In genomic region chr3R:11623025-11623424, dm6 we compare ENCODE assay signal across 1 fruit fly cellular context.
TF ChIP-seq lines count a peak whose summit lies in the region.

Gene CG14711, plus strand, starts transcription at chr3R:11623339.

TF ChIP-seq in whole organism, embryonic, 481 proteins besides CTCF, POLR2A, EP300 and RAD21 (continued from another document and continues in another):
- TF ChIP-seq Spps (tag; optimal IDR thresholded peaks at IDR 0.05; lab: Kevin White, UChicago), result peak; percentile 86
- peak; percentile 84 for TF ChIP-seq CG3065 (GFP tag; optimal IDR thresholded peaks at IDR 0.05; lab: Kevin White, UChicago)
- no peak for TF ChIP-seq CG12071 (GFP tag; optimal IDR thresholded peaks at IDR 0.05; lab: Kevin White, UChicago)
- TF ChIP-seq CG15479 (GFP tag; optimal IDR thresholded peaks at IDR 0.05; lab: Kevin White, UChicago), result no peak
- peak; percentile 64 for TF ChIP-seq MESR4 (GFP tag; optimal IDR thresholded peaks at IDR 0.05; lab: Kevin White, UChicago)
- TF ChIP-seq tap (tag; optimal IDR thresholded peaks at IDR 0.05; lab: Kevin White, UChicago), result peak; percentile 78
- peak; percentile 82 for TF ChIP-seq sisA (GFP tag; IDR thresholded peaks at IDR 0.05; lab: Robert Waterston, UW)
- peak; percentile 85 for TF ChIP-seq CG12299 (tag; optimal IDR thresholded peaks at IDR 0.05; lab: Kevin White, UChicago)
- TF ChIP-seq CG17328 (GFP tag; IDR thresholded peaks at IDR 0.05; lab: Robert Waterston, UW), result peak; percentile 83
- peak; percentile 67; the same call in 2 of the 3 replicates for TF ChIP-seq B-H1 (GFP tag; IDR thresholded peaks at IDR 0.05; lab: Robert Waterston, UW)
- TF ChIP-seq scrt (GFP tag; optimal IDR thresholded peaks at IDR 0.05; lab: Kevin White, UChicago), result peak; percentile 61
- TF ChIP-seq tx (GFP tag; optimal IDR thresholded peaks at IDR 0.05; lab: Kevin White, UChicago), result peak; percentile 36
- TF ChIP-seq HLHmδ (GFP tag; optimal IDR thresholded peaks at IDR 0.05; lab: Kevin White, UChicago), result no peak
- TF ChIP-seq CG7745 (tag; optimal IDR thresholded peaks at IDR 0.05; lab: Kevin White, UChicago), result peak; percentile 47
- peak; percentile 63 for TF ChIP-seq mam (GFP tag; optimal IDR thresholded peaks at IDR 0.05; lab: Kevin White, UChicago)
- peak; percentile 84 for TF ChIP-seq CG1233 (GFP tag; optimal IDR thresholded peaks at IDR 0.05; lab: Kevin White, UChicago)
- TF ChIP-seq Med (GFP tag; lab: Kevin White, UChicago), result peak; percentile 94
- peak; percentile 63; the same call in 1 of the 2 replicates for TF ChIP-seq tna (GFP tag; IDR thresholded peaks at IDR 0.05; lab: Robert Waterston, UW; ENCODE audit: partially characterized antibody)
- peak; percentile 66 for TF ChIP-seq Dp (GFP tag; optimal IDR thresholded peaks at IDR 0.05; lab: Kevin White, UChicago)
- TF ChIP-seq chinmo (GFP tag; IDR thresholded peaks at IDR 0.05; lab: Robert Waterston, UW; ENCODE audit: partially characterized antibody), result 0 out of 4 replicates have a peak, but pooled peaks have one; percentile 32
- no peak for TF ChIP-seq Neu2 (GFP tag; optimal IDR thresholded peaks at IDR 0.05; lab: Kevin White, UChicago; ENCODE audit: borderline replicate concordance)
- TF ChIP-seq ttk (GFP tag; IDR thresholded peaks at IDR 0.05; lab: Robert Waterston, UW), result peak; percentile 72
- peak; percentile 69 for TF ChIP-seq Lhr (GFP tag; optimal IDR thresholded peaks at IDR 0.05; lab: Kevin White, UChicago)
- peak; percentile 61 for TF ChIP-seq HLH54F (GFP tag; optimal IDR thresholded peaks at IDR 0.05; lab: Kevin White, UChicago)
- TF ChIP-seq CG32532 (GFP tag; IDR thresholded peaks at IDR 0.05; lab: Robert Waterston, UW), result peak; percentile 89
- TF ChIP-seq dan (GFP tag; IDR thresholded peaks at IDR 0.05; lab: Robert Waterston, UW), result no peak
- peak; percentile 83 for TF ChIP-seq CG4820 (GFP tag; optimal IDR thresholded peaks at IDR 0.05; lab: Kevin White, UChicago)
- TF ChIP-seq Awh (GFP tag; IDR thresholded peaks at IDR 0.05; lab: Robert Waterston, UW), result peak; percentile 80
- peak; percentile 79 for TF ChIP-seq esg (GFP tag; conservative IDR thresholded peaks at IDR 0.05; lab: Robert Waterston, UW)
- TF ChIP-seq Drgx (GFP tag; IDR thresholded peaks at IDR 0.05; lab: Robert Waterston, UW), result peak; percentile 67
- no peak for TF ChIP-seq CG4282 (GFP tag; optimal IDR thresholded peaks at IDR 0.05; lab: Kevin White, UChicago)
- peak; percentile 82 for TF ChIP-seq CG8388 (GFP tag; optimal IDR thresholded peaks at IDR 0.05; lab: Kevin White, UChicago)
- TF ChIP-seq CG10979 (tag; optimal IDR thresholded peaks at IDR 0.05; lab: Kevin White, UChicago), result peak; percentile 81
- TF ChIP-seq ci (GFP tag; IDR thresholded peaks at IDR 0.05; lab: Robert Waterston, UW), result peak; percentile 89
- TF ChIP-seq tll (GFP tag; optimal IDR thresholded peaks at IDR 0.05; lab: Kevin White, UChicago), result peak in 1 of 2 experiments; percentile 10
- TF ChIP-seq unc-4 (GFP tag; IDR thresholded peaks at IDR 0.05; lab: Robert Waterston, UW; ENCODE audit: partially characterized antibody), result peak; percentile 86
- TF ChIP-seq ara (GFP tag; IDR thresholded peaks at IDR 0.05; lab: Robert Waterston, UW), result peak; percentile 83
- TF ChIP-seq CG17912 (GFP tag; optimal IDR thresholded peaks at IDR 0.05; lab: Kevin White, UChicago), result peak; percentile 65
- peak; percentile 93 for TF ChIP-seq vvl (GFP tag; IDR thresholded peaks at IDR 0.05; lab: Robert Waterston, UW)
- peak; percentile 36 for TF ChIP-seq pros (GFP tag; optimal IDR thresholded peaks at IDR 0.05; lab: Kevin White, UChicago)
- peak; percentile 73 for TF ChIP-seq CG10959 (GFP tag; IDR thresholded peaks at IDR 0.05; lab: Robert Waterston, UW)
- TF ChIP-seq CG12219 (GFP tag; optimal IDR thresholded peaks at IDR 0.05; lab: Kevin White, UChicago), result peak; percentile 64
- TF ChIP-seq Meics (GFP tag; optimal IDR thresholded peaks at IDR 0.05; lab: Kevin White, UChicago), result peak; percentile 79
- TF ChIP-seq CG11723 (GFP tag; optimal IDR thresholded peaks at IDR 0.05; lab: Kevin White, UChicago), result no peak
- peak; percentile 90 for TF ChIP-seq CG17829 (tag; optimal IDR thresholded peaks at IDR 0.05; lab: Kevin White, UChicago)
- TF ChIP-seq CG7357 (GFP tag; IDR thresholded peaks at IDR 0.05; lab: Robert Waterston, UW), result peak; percentile 62; the same call in 2 of the 3 replicates
- peak; percentile 53 for TF ChIP-seq Sry-δ (GFP tag; optimal IDR thresholded peaks at IDR 0.05; lab: Kevin White, UChicago)
- TF ChIP-seq Dip2 (GFP tag; IDR thresholded peaks at IDR 0.05; lab: Robert Waterston, UW), result no peak
- TF ChIP-seq her (GFP tag; optimal IDR thresholded peaks at IDR 0.05; lab: Kevin White, UChicago), result no peak
- peak; percentile 78 for TF ChIP-seq H15 (GFP tag; IDR thresholded peaks at IDR 0.05; lab: Robert Waterston, UW)
- peak; percentile 66 for TF ChIP-seq trh (GFP tag; optimal IDR thresholded peaks at IDR 0.05; lab: Kevin White, UChicago)
- peak; percentile 90 for TF ChIP-seq CG2712 (tag; optimal IDR thresholded peaks at IDR 0.05; lab: Kevin White, UChicago)
- peak; percentile 69 for TF ChIP-seq inv (GFP tag; IDR thresholded peaks at IDR 0.05; lab: Robert Waterston, UW; ENCODE audit: partially characterized antibody)
- TF ChIP-seq eve (GFP tag; optimal IDR thresholded peaks at IDR 0.05; lab: Kevin White, UChicago), result no peak
- no peak for TF ChIP-seq Jarid2 (GFP tag; optimal IDR thresholded peaks at IDR 0.05; lab: Kevin White, UChicago)
- peak; percentile 93 for TF ChIP-seq gem (tag; optimal IDR thresholded peaks at IDR 0.05; lab: Kevin White, UChicago)
- TF ChIP-seq gsb-n (tag; optimal IDR thresholded peaks at IDR 0.05; lab: Kevin White, UChicago), result no peak
- no peak for TF ChIP-seq bigmax (GFP tag; optimal IDR thresholded peaks at IDR 0.05; lab: Kevin White, UChicago)
- peak; percentile 82 for TF ChIP-seq CG33557 (GFP tag; optimal IDR thresholded peaks at IDR 0.05; lab: Kevin White, UChicago)
- peak; percentile 65 for TF ChIP-seq CHES-1-like (GFP tag; optimal IDR thresholded peaks at IDR 0.05; lab: Kevin White, UChicago)
- TF ChIP-seq Nf-YC (tag; optimal IDR thresholded peaks at IDR 0.05; lab: Kevin White, UChicago), result peak; percentile 82
- no peak for TF ChIP-seq br (optimal IDR thresholded peaks at IDR 0.05; lab: Kevin White, UChicago)
- TF ChIP-seq Opbp (GFP tag; IDR thresholded peaks at IDR 0.05; lab: Robert Waterston, UW; ENCODE audit: partially characterized antibody), result peak; percentile 59; the same call in 2 of the 3 replicates
- no peak for TF ChIP-seq odd (GFP tag; optimal IDR thresholded peaks at IDR 0.05; lab: Kevin White, UChicago)
- peak; percentile 89 for TF ChIP-seq Hsf (GFP tag; optimal IDR thresholded peaks at IDR 0.05; lab: Kevin White, UChicago)
- TF ChIP-seq Dek (tag; optimal IDR thresholded peaks at IDR 0.05; lab: Kevin White, UChicago), result no peak
- peak; percentile 74 for TF ChIP-seq CG2202 (tag; optimal IDR thresholded peaks at IDR 0.05; lab: Kevin White, UChicago)
- peak; percentile 76; the same call in 2 of the 3 replicates for TF ChIP-seq CG14860 (GFP tag; IDR thresholded peaks at IDR 0.05; lab: Robert Waterston, UW; ENCODE audit: partially characterized antibody)
- TF ChIP-seq CG7928 (GFP tag; optimal IDR thresholded peaks at IDR 0.05; lab: Kevin White, UChicago), result peak; percentile 14
- peak; percentile 92 for TF ChIP-seq CG12659 (GFP tag; optimal IDR thresholded peaks at IDR 0.05; lab: Kevin White, UChicago)
- TF ChIP-seq jigr1 (GFP tag; IDR thresholded peaks at IDR 0.05; lab: Robert Waterston, UW), result no peak
- TF ChIP-seq Stat92E (GFP tag; optimal IDR thresholded peaks at IDR 0.05; lab: Kevin White, UChicago), result peak in 1 of 3 experiments; percentile 71
- no peak for TF ChIP-seq CG14965 (GFP tag; optimal IDR thresholded peaks at IDR 0.05; lab: Kevin White, UChicago; ENCODE audit: borderline replicate concordance)
- TF ChIP-seq so (GFP tag; IDR thresholded peaks at IDR 0.05; lab: Robert Waterston, UW), result peak; percentile 88; the same call in 2 of the 3 replicates
- no peak; the same call in 2 of the 3 replicates for TF ChIP-seq mld (GFP tag; IDR thresholded peaks at IDR 0.05; lab: Robert Waterston, UW; ENCODE audit: partially characterized antibody)
- TF ChIP-seq CG32772 (GFP tag; IDR thresholded peaks at IDR 0.05; lab: Robert Waterston, UW), result peak; percentile 83
- TF ChIP-seq Oaz (GFP tag; IDR thresholded peaks at IDR 0.05; lab: Robert Waterston, UW), result peak; percentile 65
- TF ChIP-seq CG43689 (GFP tag; IDR thresholded peaks at IDR 0.05; lab: Robert Waterston, UW), result peak; percentile 51
- TF ChIP-seq Pdp1 (GFP tag; optimal IDR thresholded peaks at IDR 0.05; lab: Kevin White, UChicago), result peak; percentile 75 to 77
- TF ChIP-seq h (optimal IDR thresholded peaks at IDR 0.05; lab: Kevin White, UChicago), result no peak
- TF ChIP-seq dpn (GFP tag; optimal IDR thresholded peaks at IDR 0.05; lab: Kevin White, UChicago), result peak; percentile 67 to 89
- peak; percentile 75 for TF ChIP-seq Aef1 (GFP tag; IDR thresholded peaks at IDR 0.05; lab: Robert Waterston, UW)
- TF ChIP-seq chm (GFP tag; IDR thresholded peaks at IDR 0.05; lab: Robert Waterston, UW), result peak; percentile 73
- no peak for TF ChIP-seq Hr78 (GFP tag; optimal IDR thresholded peaks at IDR 0.05; lab: Kevin White, UChicago)
- TF ChIP-seq sc (optimal IDR thresholded peaks at IDR 0.05; lab: Kevin White, UChicago), result no peak
- peak; percentile 24 for TF ChIP-seq sc (GFP tag; optimal IDR thresholded peaks at IDR 0.05; lab: Kevin White, UChicago)
- peak; percentile 74 for TF ChIP-seq CG12104 (GFP tag; optimal IDR thresholded peaks at IDR 0.05; lab: Kevin White, UChicago)
- no peak for TF ChIP-seq hkb (optimal IDR thresholded peaks at IDR 0.05; lab: Kevin White, UChicago)
- TF ChIP-seq hkb (GFP tag; IDR thresholded peaks at IDR 0.05; lab: Robert Waterston, UW), result peak; percentile 89
- 0 out of 2 replicates have a peak, but pooled peaks have one; percentile 57 for TF ChIP-seq CG16779 (GFP tag; IDR thresholded peaks at IDR 0.05; lab: Robert Waterston, UW)
- TF ChIP-seq CG7786 (GFP tag; optimal IDR thresholded peaks at IDR 0.05; lab: Kevin White, UChicago), result peak; percentile 61
- TF ChIP-seq D (optimal IDR thresholded peaks at IDR 0.05; lab: Kevin White, UChicago), result no peak
- peak; percentile 75 for TF ChIP-seq D (GFP tag; optimal IDR thresholded peaks at IDR 0.05; lab: Kevin White, UChicago)
- no peak for TF ChIP-seq lov (optimal IDR thresholded peaks at IDR 0.05; lab: Kevin White, UChicago)
- peak; percentile 83; the same call in 2 of the 3 replicates for TF ChIP-seq lov (GFP tag; IDR thresholded peaks at IDR 0.05; lab: Robert Waterston, UW)
- peak; percentile 67 for TF ChIP-seq CG16863 (GFP tag; optimal IDR thresholded peaks at IDR 0.05; lab: Kevin White, UChicago)
- TF ChIP-seq Sry-β (GFP tag; optimal IDR thresholded peaks at IDR 0.05; lab: Kevin White, UChicago), result no peak
- peak; percentile 91 for TF ChIP-seq B-H2 (GFP tag; optimal IDR thresholded peaks at IDR 0.05; lab: Kevin White, UChicago)
- TF ChIP-seq GATAe (GFP tag; conservative IDR thresholded peaks at IDR 0.05; lab: Robert Waterston, UW), result no peak; the same call in 1 of the 2 replicates
- no peak for TF ChIP-seq disco-r (GFP tag; optimal IDR thresholded peaks at IDR 0.05; lab: Kevin White, UChicago)
- TF ChIP-seq CG10366 (GFP tag; IDR thresholded peaks at IDR 0.05; lab: Robert Waterston, UW), result peak; percentile 80
- no peak for TF ChIP-seq Eip74EF (GFP tag; optimal IDR thresholded peaks at IDR 0.05; lab: Kevin White, UChicago)
- TF ChIP-seq CG3995 (GFP tag; optimal IDR thresholded peaks at IDR 0.05; lab: Kevin White, UChicago), result peak; percentile 96
- peak; percentile 85 for TF ChIP-seq sob (GFP tag; IDR thresholded peaks at IDR 0.05; lab: Robert Waterston, UW)
- TF ChIP-seq CG12236 (GFP tag; optimal IDR thresholded peaks at IDR 0.05; lab: Kevin White, UChicago), result no peak
- peak; percentile 45 for TF ChIP-seq Side (GFP tag; optimal IDR thresholded peaks at IDR 0.05; lab: Kevin White, UChicago)
- no peak for TF ChIP-seq Hey (tag; optimal IDR thresholded peaks at IDR 0.05; lab: Kevin White, UChicago)
- TF ChIP-seq CG8290 (GFP tag; optimal IDR thresholded peaks at IDR 0.05; lab: Kevin White, UChicago), result peak; percentile 64
- TF ChIP-seq CG8290 (tag; optimal IDR thresholded peaks at IDR 0.05; lab: Kevin White, UChicago), result peak in 1 of 2 experiments; percentile 76
- peak; percentile 61; the same call in 1 of the 2 replicates for TF ChIP-seq CG2129 (GFP tag; IDR thresholded peaks at IDR 0.05; lab: Robert Waterston, UW; ENCODE audit: partially characterized antibody)
- TF ChIP-seq Mes4 (GFP tag; optimal IDR thresholded peaks at IDR 0.05; lab: Kevin White, UChicago), result peak; percentile 53
- TF ChIP-seq stc (GFP tag; IDR thresholded peaks at IDR 0.05; lab: Robert Waterston, UW), result peak; percentile 77
- TF ChIP-seq CG11504 (tag; optimal IDR thresholded peaks at IDR 0.05; lab: Kevin White, UChicago), result peak; percentile 84
- TF ChIP-seq CG11085 (GFP tag; IDR thresholded peaks at IDR 0.05; lab: Robert Waterston, UW), result peak; percentile 59; the same call in 1 of the 2 replicates
- TF ChIP-seq D19B (GFP tag; optimal IDR thresholded peaks at IDR 0.05; lab: Kevin White, UChicago), result peak; percentile 48
- TF ChIP-seq CG10267 (tag; optimal IDR thresholded peaks at IDR 0.05; lab: Kevin White, UChicago), result peak; percentile 83
- TF ChIP-seq CG9437 (GFP tag; optimal IDR thresholded peaks at IDR 0.05; lab: Kevin White, UChicago), result peak; percentile 69
- peak; percentile 78 for TF ChIP-seq peb (GFP tag; IDR thresholded peaks at IDR 0.05; lab: Robert Waterston, UW)
- TF ChIP-seq gt (GFP tag; IDR thresholded peaks at IDR 0.05; lab: Robert Waterston, UW), result peak; percentile 44; the same call in 1 of the 2 replicates
- TF ChIP-seq lilli (GFP tag; optimal IDR thresholded peaks at IDR 0.05; lab: Kevin White, UChicago), result peak; percentile 91
- TF ChIP-seq CG8765 (GFP tag; IDR thresholded peaks at IDR 0.05; lab: Robert Waterston, UW), result peak; percentile 64; the same call in 1 of the 2 replicates
- no peak for TF ChIP-seq run (tag; optimal IDR thresholded peaks at IDR 0.05; lab: Kevin White, UChicago)
- TF ChIP-seq CG5953 (GFP tag; IDR thresholded peaks at IDR 0.05; lab: Robert Waterston, UW), result peak; percentile 61
- peak; percentile 69 for TF ChIP-seq kni (GFP tag; optimal IDR thresholded peaks at IDR 0.05; lab: Kevin White, UChicago)
- no peak for TF ChIP-seq ERR (GFP tag; optimal IDR thresholded peaks at IDR 0.05; lab: Kevin White, UChicago)
- peak; percentile 53 for TF ChIP-seq CG13624 (GFP tag; optimal IDR thresholded peaks at IDR 0.05; lab: Kevin White, UChicago)
- TF ChIP-seq CG14710 (tag; optimal IDR thresholded peaks at IDR 0.05; lab: Kevin White, UChicago), result peak; percentile 98
- peak; percentile 50 for TF ChIP-seq NC2β (GFP tag; optimal IDR thresholded peaks at IDR 0.05; lab: Kevin White, UChicago)
- peak; percentile 6 for TF ChIP-seq en (GFP tag; optimal IDR thresholded peaks at IDR 0.05; lab: Kevin White, UChicago)
